Worm (Caenorhabditis elegans) whole organism, late embryonic: Measurements from ENCODE around the gene pdzd-8.
"Not testable (repeated sequence)": the region's sequence is repeated elsewhere in the genome, so short reads cannot be mapped to it uniquely, and the experiment has no call there.

Source experiments
- F13H6.1 ChIP-seq: sonication (generic microtip); optimal IDR thresholded peaks from 2 replicates; lab custom pipeline; 2016; ENCODE audit warnings: missing genetic modification characterization, missing compliant biosample characterization
- ama-1 ChIP-seq: fragments of 150-350 bp; optimal IDR thresholded peaks from 2 replicates; lab custom pipeline; 2014
- ceh-2 ChIP-seq: sonication (generic microtip); optimal IDR thresholded peaks from 2 replicates; lab custom pipeline; 2016; ENCODE audit warnings: missing genotype, missing genetic modification characterization, missing compliant biosample characterization
- ceh-22 ChIP-seq: sonication (generic microtip); optimal IDR thresholded peaks from 2 replicates; lab custom pipeline; 2017; ENCODE audit warnings: missing biosample characterization, missing genetic modification characterization
- ceh-30 ChIP-seq: fragments of 150-350 bp; optimal IDR thresholded peaks from 2 replicates; lab custom pipeline; 2014; ENCODE audit warnings: missing biosample characterization, missing genetic modification characterization
- elt-4 ChIP-seq: sonication (generic microtip); optimal IDR thresholded peaks from 2 replicates; lab custom pipeline; 2016; ENCODE audit warnings: missing genetic modification characterization, missing compliant biosample characterization
- mec-3 ChIP-seq: sonication (generic microtip); optimal IDR thresholded peaks from 2 replicates; lab custom pipeline; 2016; ENCODE audit warnings: borderline replicate concordance, missing genetic modification characterization, missing compliant biosample characterization
- sdc-2 ChIP-seq: sonication (generic microtip); optimal IDR thresholded peaks from 2 replicates; lab custom pipeline; 2016; ENCODE audit warnings: missing genotype, missing genetic modification characterization, missing compliant biosample characterization
- unc-42 ChIP-seq: sonication (generic microtip); optimal IDR thresholded peaks from 2 replicates; lab custom pipeline; 2016; ENCODE audit warnings: missing genotype, missing genetic modification characterization, missing compliant biosample characterization

- not testable (repeated sequence) for TF ChIP-seq mec-3 (tag; lab: Kevin White, UChicago); ceh-2 (tag; lab: Kevin White, UChicago); F13H6.1 (tag; lab: Kevin White, UChicago); elt-4 (tag; lab: Kevin White, UChicago); ama-1; unc-42 (tag; lab: Kevin White, UChicago); ceh-30 (tag; lab: Kevin White, UChicago); sdc-2 (tag; lab: Kevin White, UChicago); ceh-22 (tag; lab: Kevin White, UChicago)
Observed at ce11 chrIV:8964042-8964441, 11.3 kb upstream of the pdzd-8 start.
